Worm (Caenorhabditis elegans) whole organism, L2 larva: ENCODE results near the gene C18A3.11.

Experiments
- blmp-1 ChIP-seq: sonication (generic microtip); optimal IDR thresholded peaks from 2 replicates; lab custom pipeline; 2017; ENCODE audit warnings: missing genetic modification characterization, mild to moderate bottlenecking, missing compliant biosample characterization, antibody characterized with exemption, moderate library complexity; ENCODE audit not compliant: insufficient read depth
- fos-1 ChIP-seq: fragments of 150-350 bp; optimal IDR thresholded peaks from 2 replicates; lab custom pipeline; 2014; ENCODE audit warnings: missing biosample characterization, missing genetic modification characterization
- nhr-77 ChIP-seq: fragments of 150-350 bp; optimal IDR thresholded peaks from 2 replicates; lab custom pipeline; 2014; ENCODE audit warnings: missing biosample characterization, missing genetic modification characterization
- snpc-4 ChIP-seq: fragments of 150-350 bp; optimal IDR thresholded peaks from 2 replicates; lab custom pipeline; 2014; ENCODE audit warnings: missing biosample characterization, missing genetic modification characterization
- unc-62 ChIP-seq: fragments of 150-350 bp; optimal IDR thresholded peaks from 2 replicates; lab custom pipeline; 2014; ENCODE audit warnings: missing biosample characterization, missing genetic modification reagents, missing genetic modification characterization
- zag-1 ChIP-seq: fragments of 150-350 bp; optimal IDR thresholded peaks from 2 replicates; lab custom pipeline; 2014; ENCODE audit warnings: missing biosample characterization, missing genetic modification characterization
- ztf-11 ChIP-seq: sonication (generic microtip); optimal IDR thresholded peaks from 2 replicates; lab custom pipeline; 2017; ENCODE audit warnings: missing biosample characterization, missing genetic modification characterization

- TF ChIP-seq unc-62 (GFP tag; lab: Kevin White, UChicago) = no peak
- TF ChIP-seq fos-1 (tag; lab: Kevin White, UChicago) = no peak
- no peak for TF ChIP-seq snpc-4 (tag; lab: Kevin White, UChicago)
- TF ChIP-seq ztf-11 (tag; lab: Kevin White, UChicago) = no peak
- TF ChIP-seq zag-1 = no peak
- no peak for TF ChIP-seq blmp-1 (tag; lab: Kevin White, UChicago)
- no peak for TF ChIP-seq nhr-77
Observed at ce11 chrII:5693893-5694292, 36.9 kb upstream of the C18A3.11 start, which contains the start of gene C25H3.3.
